Fruit fly (Drosophila melanogaster) whole organism, pupa: Measurements from ENCODE around the gene CG43851.

Source experiments
- CG32121 ChIP-seq: fragments of 200-800 bp; sonication (Bioruptor generic); IDR thresholded peaks from 2 replicates; pipeline ENCODE4 v1.3.6; 2022; ENCODE audit warnings: missing biosample characterization, missing genetic modification characterization
- CG9948 ChIP-seq: fragments of 200-800 bp; sonication (Bioruptor generic); optimal IDR thresholded peaks from 2 replicates; lab custom pipeline; 2018; ENCODE audit warnings: missing biosample characterization, mild to moderate bottlenecking, missing genetic modification characterization, moderate library complexity
- EcR ChIP-seq: fragments of 200-800 bp; sonication (Bioruptor generic); optimal IDR thresholded peaks from 3 replicates; lab custom pipeline; 2019; ENCODE audit warnings: missing biosample characterization, missing genetic modification characterization, mild to moderate bottlenecking, moderate library complexity, missing genetic modification reagents

DNA sequence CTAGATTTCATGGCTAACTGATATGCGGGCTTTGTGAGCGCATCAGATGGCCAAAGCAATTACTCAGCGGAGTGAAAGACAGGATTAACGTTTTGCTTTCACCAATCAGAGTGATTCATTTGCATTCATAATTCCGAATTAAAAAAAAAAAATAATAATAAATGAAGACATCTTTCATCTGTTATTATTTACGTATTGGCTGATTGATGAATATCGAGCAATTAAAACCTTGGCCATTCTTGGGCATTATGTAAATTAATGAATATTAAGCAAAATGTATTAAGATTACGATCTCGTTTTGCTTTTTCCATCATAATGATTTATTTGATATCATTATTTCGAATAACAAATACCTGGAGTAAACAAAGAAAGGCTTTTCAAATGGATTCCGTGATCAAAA lies 17.1 kb downstream of the CG43851 start, which contains the start of gene Trf4:
- TF ChIP-seq EcR (GFP tag; lab: Kevin White, UChicago) = no peak
- no peak for TF ChIP-seq CG32121
- TF ChIP-seq CG9948 (tag; lab: Kevin White, UChicago) = no peak
